Worm (Caenorhabditis elegans): ENCODE data around the gene srbc-62.

Gene srbc-62

DNA sequence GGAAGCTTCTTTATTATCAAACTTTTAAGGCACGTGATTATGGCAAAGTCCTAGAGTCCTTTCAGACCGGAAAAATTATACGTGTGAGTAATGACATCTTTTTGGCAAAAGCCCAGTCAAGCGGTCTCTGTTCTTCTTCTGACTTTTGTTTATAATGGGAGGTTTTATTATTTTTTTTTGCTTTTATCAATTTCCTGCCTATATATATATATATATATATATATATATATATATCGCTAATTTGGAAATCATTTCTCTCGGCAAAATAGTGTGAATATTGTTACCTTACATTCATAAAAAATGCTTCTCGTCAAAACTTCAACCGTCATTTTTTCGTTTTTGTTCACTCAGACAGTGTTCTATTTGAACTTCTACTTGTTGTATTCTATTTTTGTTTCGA, at the start of gene srbc-62:
TSS of gene srbc-62 (plus strand) at position 301 of the 400 bp plus-strand sequence.
- no peak for TF ChIP-seq unc-62 (GFP tag; optimal IDR thresholded peaks at IDR 0.05)

DNA sequence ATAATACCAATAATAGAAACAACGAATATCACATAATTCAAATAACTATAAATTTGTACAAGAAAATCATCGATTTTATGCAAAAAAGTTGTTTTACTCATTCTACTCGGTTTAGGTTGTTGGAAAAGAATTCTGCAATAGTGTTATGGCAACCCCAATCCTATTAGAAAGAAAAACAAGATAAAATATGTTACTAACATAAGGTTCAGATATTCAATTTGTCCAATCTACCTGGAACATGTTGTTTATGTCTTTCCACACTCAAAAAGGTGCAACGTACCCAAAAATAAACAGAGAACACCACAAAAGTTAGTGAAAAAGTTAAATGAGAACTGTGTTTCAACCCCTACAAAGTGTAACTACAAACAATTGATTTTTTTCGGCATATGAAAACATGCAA, 47.0 kb upstream of the srbc-62 start, which contains the start of gene srw-51:
TSS of gene srw-51 (minus strand) at position 101 of the 400 bp plus-strand sequence.
- no peak for TF ChIP-seq unc-62 (GFP tag; optimal IDR thresholded peaks at IDR 0.05)

DNA sequence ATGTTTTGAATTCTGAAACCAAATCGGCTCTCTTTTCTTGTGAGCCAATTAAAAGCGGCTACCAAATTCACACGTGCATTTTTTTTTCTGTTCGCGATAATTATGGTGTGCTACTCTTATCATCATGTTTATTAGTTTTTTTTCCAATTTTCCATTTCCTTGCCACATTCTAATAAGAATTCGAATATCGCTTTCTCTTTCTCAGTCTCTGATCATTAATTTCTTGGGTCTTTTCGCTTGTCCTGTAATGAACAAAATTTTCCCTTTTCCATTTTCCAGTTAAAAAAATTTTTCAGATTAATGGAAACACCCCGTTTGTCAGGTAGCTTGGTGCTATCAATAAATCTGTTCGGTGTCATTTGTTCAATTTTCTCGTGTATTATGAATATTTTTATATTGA, 46.2 kb upstream of the srbc-62 start, which contains the start of gene srbc-26:
TSS of gene srbc-26 (plus strand) at position 301 of the 400 bp plus-strand sequence.
- TF ChIP-seq unc-62 (GFP tag; optimal IDR thresholded peaks at IDR 0.05) = no peak

DNA sequence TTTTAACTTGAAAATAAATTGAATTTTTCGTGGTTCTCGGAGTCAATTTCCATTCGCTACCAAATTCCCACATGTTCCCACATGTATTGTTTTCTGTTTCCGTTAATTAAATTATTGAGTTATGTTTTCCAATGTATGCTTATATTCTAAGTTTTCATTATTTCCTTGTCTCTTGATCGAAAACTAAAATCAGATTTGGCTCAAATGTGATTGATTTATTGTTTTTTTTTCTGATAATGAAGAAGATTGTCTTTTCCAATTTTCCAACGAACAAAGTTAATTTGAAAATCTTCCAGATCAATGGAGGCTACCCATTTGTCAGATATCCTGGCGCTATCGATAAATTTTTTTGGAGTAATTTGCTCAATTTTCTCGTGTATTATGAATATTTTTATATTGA, 44.1 kb upstream of the srbc-62 start, which contains the start of gene srbc-25:
TSS of gene srbc-25 (plus strand) at position 301 of the 400 bp plus-strand sequence.
- TF ChIP-seq unc-62 (GFP tag; optimal IDR thresholded peaks at IDR 0.05) = no peak

DNA sequence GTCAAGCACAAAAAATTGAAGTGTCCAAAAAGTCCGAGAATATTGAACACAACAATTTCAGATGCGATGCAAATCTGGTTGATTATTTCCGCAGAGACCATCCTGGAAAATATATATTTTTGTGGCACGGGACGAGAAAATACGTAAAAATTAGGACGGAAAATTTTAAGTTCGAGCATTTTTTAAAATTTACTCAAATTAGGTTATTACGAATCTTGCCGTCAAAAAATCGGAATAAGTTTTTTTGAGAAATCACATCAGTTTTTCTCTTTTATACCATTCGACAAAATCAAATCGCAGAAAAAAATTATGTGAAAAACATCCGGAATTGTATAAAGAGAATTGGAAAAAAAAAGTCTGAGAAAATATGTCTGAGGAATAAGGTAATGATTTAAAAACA, 39.8 kb upstream of the srbc-62 start, which contains the start of gene srsx-1:
TSS of gene srsx-1 (minus strand) at position 101 of the 400 bp plus-strand sequence.
- no peak for TF ChIP-seq unc-62 (GFP tag; optimal IDR thresholded peaks at IDR 0.05)

DNA sequence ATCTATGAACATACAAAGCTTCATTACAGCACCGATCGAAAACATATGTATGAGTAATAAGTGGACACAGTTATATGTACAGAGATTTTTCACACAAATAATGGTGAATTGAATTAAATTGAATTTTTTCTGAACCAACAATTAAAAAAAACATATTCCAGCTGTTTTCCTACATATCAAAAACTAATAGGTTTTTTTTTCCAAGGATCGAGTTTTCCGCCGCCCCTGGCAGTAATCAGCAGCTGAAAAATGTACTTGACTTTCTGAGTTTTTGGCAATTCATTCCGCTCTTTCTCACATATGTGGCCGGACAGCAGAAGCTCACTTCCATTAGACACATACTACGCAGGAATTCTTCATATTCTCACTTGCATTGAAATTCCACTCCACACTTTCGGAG, 39.3 kb upstream of the srbc-62 start, which contains the start of gene srh-174:
TSS of gene srh-174 (plus strand) at position 301 of the 400 bp plus-strand sequence.
- TF ChIP-seq unc-62 (GFP tag; optimal IDR thresholded peaks at IDR 0.05) = no peak

DNA sequence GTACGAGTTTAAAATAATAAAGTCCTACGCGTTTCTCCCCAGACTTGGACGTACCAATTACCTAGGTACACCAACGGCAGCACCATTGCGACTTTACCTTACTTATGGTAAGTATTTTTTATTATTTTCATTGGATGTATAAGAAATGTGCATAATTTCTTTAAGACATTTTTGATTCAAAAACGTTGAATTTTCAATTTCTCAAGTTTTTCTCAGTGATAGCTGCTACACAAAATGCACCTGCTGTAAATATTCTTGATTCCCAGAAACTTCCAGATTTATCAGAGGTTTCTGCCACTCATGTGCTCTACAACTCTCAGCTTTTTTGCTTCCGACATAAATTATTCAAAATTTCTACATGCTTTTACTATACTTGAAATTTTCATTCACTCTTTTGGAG, 35.7 kb upstream of the srbc-62 start, which contains the start of gene srh-159:
TSS of gene srh-159 (plus strand) at position 301 of the 400 bp plus-strand sequence.
- TF ChIP-seq unc-62 (GFP tag; optimal IDR thresholded peaks at IDR 0.05) = no peak

DNA sequence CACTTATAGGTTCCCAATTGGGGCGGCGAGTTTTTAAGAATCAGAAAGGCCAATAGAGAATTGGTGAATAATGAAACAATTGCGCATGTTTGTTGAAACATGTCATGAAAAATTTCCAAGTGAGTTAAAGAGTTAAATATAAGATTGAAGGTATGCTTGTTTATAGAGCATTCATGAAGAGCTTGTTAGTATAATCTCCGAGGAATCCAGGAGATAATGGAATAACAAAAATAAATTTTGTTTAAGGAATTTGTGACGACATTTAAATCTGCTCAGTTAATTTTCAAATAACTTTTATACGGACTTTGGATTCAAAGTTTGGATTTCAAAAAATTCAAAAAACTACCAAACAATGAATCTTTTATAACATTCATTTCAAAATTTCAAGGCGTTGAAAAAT, 27.4 kb upstream of the srbc-62 start, which contains the start of gene str-199:
TSS of gene str-199 (minus strand) at position 101 of the 400 bp plus-strand sequence.
- TF ChIP-seq unc-62 (GFP tag; optimal IDR thresholded peaks at IDR 0.05) = no peak

DNA sequence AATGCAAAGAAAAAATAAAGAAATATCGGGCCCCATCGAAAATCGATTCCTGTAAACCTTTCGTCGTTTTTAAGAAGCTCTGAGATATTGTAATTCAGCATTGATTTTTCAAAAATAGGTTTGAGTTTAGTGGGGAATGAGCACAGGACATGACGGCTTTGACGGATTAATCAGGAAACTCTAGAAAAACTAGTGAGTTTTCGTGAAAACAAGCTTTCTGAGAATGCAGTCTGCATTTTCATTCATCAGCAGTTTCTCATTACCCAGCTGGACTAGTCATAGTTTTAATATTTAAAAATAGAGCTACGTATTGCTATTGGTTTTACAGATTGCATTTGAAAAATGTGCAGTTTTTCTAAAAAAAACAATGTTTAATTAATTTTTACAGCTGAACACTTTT, 25.6 kb upstream of the srbc-62 start, which contains the start of gene srz-47:
TSS of gene srz-47 (minus strand) at position 101 of the 400 bp plus-strand sequence.
- no peak for TF ChIP-seq unc-62 (GFP tag; optimal IDR thresholded peaks at IDR 0.05)

DNA sequence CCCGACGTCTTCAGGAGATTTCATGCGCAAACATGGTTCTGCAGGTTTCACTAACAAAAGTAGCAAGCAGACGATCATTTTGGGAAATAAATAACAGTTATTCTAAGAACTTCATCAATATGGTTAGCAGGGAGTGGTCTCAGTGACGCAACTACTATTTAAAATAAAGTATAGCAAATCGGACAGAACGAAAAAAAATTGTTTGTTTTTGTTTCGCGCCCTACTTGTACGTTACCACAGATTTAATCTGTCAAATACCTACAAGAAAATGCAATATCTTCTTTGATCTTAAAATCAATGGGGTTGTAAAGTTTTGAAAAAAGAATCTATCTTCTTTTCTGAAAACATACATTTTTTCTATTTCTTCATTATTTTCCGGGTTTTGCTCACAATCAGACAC, 18.9 kb upstream of the srbc-62 start, which contains the start of gene srz-96:
TSS of gene srz-96 (plus strand) at position 301 of the 400 bp plus-strand sequence.
- TF ChIP-seq unc-62 (GFP tag; optimal IDR thresholded peaks at IDR 0.05) = no peak

DNA sequence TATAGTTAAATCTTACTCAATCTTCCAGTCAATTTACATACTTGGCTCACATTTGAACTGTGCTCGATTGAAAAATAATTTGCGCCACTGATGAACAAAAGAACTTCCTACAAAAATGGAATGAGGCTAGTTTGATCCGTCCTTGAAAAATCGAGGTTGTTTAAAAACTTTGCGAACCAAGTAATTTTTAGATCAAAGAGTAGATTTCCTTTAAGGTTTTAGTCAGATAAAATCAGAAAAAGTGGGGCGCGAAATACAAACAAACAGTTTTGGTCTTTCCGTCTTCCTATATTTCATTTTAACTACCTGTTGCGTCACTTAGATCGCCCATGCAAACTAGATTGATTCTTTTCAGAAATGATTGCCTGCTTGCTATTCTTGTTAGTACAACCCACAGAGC, 15.9 kb upstream of the srbc-62 start, which contains the start of gene Y68A4A.10:
TSS of gene Y68A4A.10 (plus strand) at position 301 of the 400 bp plus-strand sequence.
- no peak for TF ChIP-seq unc-62 (GFP tag; optimal IDR thresholded peaks at IDR 0.05)

DNA sequence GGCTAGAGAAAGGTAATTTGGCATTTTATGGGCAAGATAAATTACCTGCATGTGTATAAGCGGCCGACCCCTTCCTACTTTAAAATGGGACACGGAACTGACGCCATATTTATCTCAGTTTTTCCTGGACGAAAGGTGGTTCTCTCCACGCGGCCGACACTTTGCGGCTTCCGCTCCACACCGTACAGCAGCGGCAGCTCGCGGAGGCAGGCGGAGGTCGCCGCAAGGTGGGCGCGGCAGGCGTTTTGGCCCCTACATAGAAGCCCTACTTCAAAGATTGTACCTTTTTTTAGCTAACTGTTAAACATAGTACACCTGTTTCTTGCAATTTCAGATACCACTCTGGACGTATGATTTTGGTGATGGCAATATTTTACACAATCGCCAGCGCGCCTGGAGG, 11.3 kb upstream of the srbc-62 start:
- no peak for TF ChIP-seq unc-62 (GFP tag; optimal IDR thresholded peaks at IDR 0.05)

DNA sequence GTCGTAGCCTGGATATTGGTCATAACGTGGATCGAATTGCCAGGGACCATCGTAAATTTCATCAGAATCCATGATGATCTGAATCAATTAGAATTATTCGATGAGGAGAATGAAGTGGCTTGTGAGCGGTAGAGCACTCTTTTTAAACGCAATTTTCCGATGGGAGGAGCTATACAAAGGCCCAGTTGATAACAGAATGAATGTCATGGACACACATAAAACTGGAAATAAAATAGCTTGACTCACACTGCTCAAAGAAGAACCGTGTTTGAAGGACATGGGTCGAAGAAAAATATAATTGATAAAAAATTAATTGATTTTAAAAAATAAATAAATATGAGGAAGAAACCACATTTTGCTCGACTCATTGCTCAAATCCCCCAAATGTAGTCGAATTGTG, 9.7 kb upstream of the srbc-62 start, which contains the start of gene Y68A4A.13:
TSS of gene Y68A4A.13 (minus strand) at position 101 of the 400 bp plus-strand sequence.
- no peak for TF ChIP-seq unc-62 (GFP tag; optimal IDR thresholded peaks at IDR 0.05)

DNA sequence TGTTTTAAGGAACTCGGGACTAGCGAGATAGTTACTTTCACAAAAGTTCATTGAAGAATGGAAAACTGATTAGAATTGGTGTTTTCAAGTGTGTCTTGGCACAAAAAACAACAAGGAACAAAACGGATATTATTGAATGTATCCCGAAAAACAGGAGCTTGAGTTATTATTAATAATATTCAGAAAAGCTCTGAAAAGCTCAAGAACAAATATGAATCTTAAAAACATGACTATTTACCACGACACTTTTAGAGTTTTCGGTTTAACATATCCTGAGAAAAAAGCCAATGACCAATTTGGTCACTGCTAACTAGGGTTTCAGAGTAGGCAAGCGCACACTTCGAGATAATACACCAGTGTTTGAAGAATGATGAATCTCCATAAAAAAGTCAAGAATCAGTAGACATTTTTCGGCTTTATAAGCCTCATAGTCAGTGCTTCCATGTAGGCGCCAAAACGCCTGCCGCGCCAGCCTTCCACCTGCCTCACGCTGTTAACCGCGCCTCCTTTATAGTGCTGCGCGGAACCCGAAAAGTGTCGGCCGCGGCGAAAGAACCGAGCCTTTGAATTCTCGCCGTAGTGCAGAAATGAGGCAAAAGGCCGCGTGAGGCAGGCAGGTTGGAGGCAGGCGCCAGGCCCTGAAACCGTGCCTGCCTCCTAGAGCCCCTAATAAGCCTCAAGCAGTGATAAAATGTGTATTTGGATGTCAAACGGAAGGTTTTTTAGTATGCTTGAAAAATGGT, 5.6 kb upstream of the srbc-62 start, which contains the start of gene srh-236:
TSS of gene srh-236 (minus strand) at position 51 of the 743 bp plus-strand sequence.
- no peak for TF ChIP-seq unc-62 (GFP tag; optimal IDR thresholded peaks at IDR 0.05)

DNA sequence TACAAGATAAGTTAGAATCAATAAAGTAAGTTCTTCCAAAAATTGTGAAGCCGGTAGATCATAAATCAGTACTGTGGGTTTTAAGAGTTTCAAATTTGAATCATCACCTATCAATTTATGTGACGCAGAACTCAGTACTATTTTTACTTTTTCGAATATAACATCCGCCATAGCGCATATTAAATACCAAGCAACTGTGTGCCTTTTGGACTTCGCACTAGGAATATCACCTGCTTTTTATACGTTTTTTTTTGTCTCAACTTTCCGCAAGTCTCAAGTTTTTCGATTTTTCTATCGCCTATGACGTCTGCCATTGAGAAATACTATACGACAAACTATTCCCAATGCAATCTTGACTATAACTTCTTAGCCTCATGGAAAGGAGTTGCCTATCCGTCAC, 5.0 kb upstream of the srbc-62 start, which contains the start of gene srh-113:
TSS of gene srh-113 (plus strand) at position 301 of the 400 bp plus-strand sequence.
- no peak for TF ChIP-seq unc-62 (GFP tag; optimal IDR thresholded peaks at IDR 0.05)

DNA sequence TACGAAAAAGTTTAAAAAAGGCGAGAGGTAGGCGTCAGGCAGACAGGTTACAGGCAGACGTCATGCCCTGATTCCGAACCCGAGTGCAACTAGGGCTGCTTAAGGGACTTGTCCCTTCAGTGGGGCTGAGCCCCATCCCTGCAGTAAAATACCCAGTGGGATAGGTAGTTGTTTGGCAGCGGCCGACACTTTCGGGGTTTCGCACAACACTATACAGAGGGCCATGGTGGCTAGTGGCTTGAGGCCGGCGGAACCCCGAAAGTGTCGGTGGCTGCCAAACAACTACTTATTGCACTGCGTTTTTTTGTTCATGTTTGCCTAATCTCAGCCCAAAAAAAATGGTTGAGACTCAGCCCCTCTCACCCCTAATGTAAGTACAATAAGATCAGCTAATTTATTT, 2.2 kb upstream of the srbc-62 start:
- TF ChIP-seq unc-62 (GFP tag; optimal IDR thresholded peaks at IDR 0.05) = no peak
